Fruit fly (Drosophila melanogaster) Kc167 (cell line): Measurements from ENCODE around the gene CG6999.

ENCODE experiments used
- Myc ChIP-seq: fragments of >200 bp; optimal IDR thresholded peaks from 2 replicates; lab custom pipeline; 2017; ENCODE audit warnings: missing external identifiers
- h ChIP-seq: fragments of >200 bp; optimal IDR thresholded peaks from 3 replicates; lab custom pipeline; 2018; ENCODE audit warnings: missing external identifiers
- insv ChIP-seq: fragments of >200 bp; optimal IDR thresholded peaks from 3 replicates; lab custom pipeline; 2018; ENCODE audit warnings: missing external identifiers
- ttk ChIP-seq: sonication (Bioruptor generic); optimal IDR thresholded peaks from 2 replicates; lab custom pipeline; 2017; ENCODE audit warnings: missing external identifiers

DNA sequence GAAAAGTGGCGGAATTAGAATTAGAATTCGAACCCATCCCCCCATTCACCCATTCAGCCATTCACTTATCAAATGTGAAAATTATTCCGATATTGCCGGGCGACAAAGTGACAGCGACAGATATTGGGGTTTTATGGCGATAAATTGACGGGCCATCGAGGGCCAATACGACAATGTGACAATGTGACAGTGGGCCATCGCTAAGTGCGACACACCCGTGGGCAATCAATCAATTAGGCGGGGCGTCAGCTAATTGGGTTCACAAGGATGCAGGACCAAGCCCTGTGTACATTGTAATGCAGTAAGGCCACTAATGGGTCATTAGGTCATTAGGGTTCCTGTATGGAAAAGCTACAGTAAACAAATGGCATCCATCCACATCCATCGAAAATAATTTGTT lies 14.1 kb upstream of the CG6999 start:
- TF ChIP-seq Myc: no peak
- TF ChIP-seq insv (lab: Kevin White, UChicago): no peak
- no peak for TF ChIP-seq h (lab: Kevin White, UChicago)
- no peak for TF ChIP-seq ttk
